Fruit fly (Drosophila melanogaster) whole organism, prepupa: ENCODE results near the gene ghi.
A peak's percentile ranks its signal among the peaks of the same experiment; 100 is the strongest.

ENCODE experiments used
- Blimp-1 ChIP-seq: fragments of 200-800 bp; sonication (Bioruptor generic); optimal IDR thresholded peaks from 3 replicates; lab custom pipeline; 2017; ENCODE audit warnings: missing biosample characterization, missing genetic modification characterization, mild to moderate bottlenecking, moderate library complexity, missing genetic modification reagents
- CG10631 ChIP-seq: fragments of 200-800 bp; sonication (Bioruptor generic); optimal IDR thresholded peaks from 2 replicates; lab custom pipeline; 2016; ENCODE audit warnings: missing biosample characterization, missing genetic modification characterization
- CG11294 ChIP-seq: fragments of 200-800 bp; sonication (Bioruptor generic); IDR thresholded peaks from 2 replicates; pipeline ENCODE4 v1.3.6; 2022; ENCODE audit warnings: missing biosample characterization, missing genetic modification characterization
- CG11762 ChIP-seq: fragments of 200-800 bp; sonication (Bioruptor generic); optimal IDR thresholded peaks from 3 replicates; lab custom pipeline; 2016; ENCODE audit warnings: missing biosample characterization, missing genetic modification characterization; ENCODE audit not compliant: insufficient read depth
- CG11902 ChIP-seq: fragments of 200-800 bp; sonication (Bioruptor generic); optimal IDR thresholded peaks from 3 replicates; lab custom pipeline; 2016; ENCODE audit warnings: missing biosample characterization, missing genetic modification characterization
- CG15336 ChIP-seq: fragments of 200-800 bp; sonication (Bioruptor generic); IDR thresholded peaks from 2 replicates; pipeline ENCODE4 v1.3.6; 2022; ENCODE audit warnings: missing biosample characterization, missing genetic modification characterization
- CG1621 ChIP-seq: fragments of 200-800 bp; sonication (Bioruptor generic); optimal IDR thresholded peaks from 3 replicates; lab custom pipeline; 2018; ENCODE audit warnings: missing biosample characterization, mild to moderate bottlenecking, missing genetic modification characterization
- CG16779 ChIP-seq: fragments of 200-800 bp; sonication (Bioruptor generic); optimal IDR thresholded peaks from 3 replicates; lab custom pipeline; 2017; ENCODE audit warnings: missing biosample characterization, mild to moderate bottlenecking, missing genetic modification characterization
- CG3032 ChIP-seq: fragments of 200-800 bp; optimal IDR thresholded peaks from 2 replicates; lab custom pipeline; 2019; ENCODE audit warnings: missing biosample characterization, mild to moderate bottlenecking, missing genetic modification characterization, moderate library complexity
- CG31627 ChIP-seq: fragments of 200-800 bp; sonication (Bioruptor generic); optimal IDR thresholded peaks from 3 replicates; lab custom pipeline; 2016; ENCODE audit warnings: missing biosample characterization, missing genetic modification characterization
- CG6276 ChIP-seq: fragments of 200-800 bp; sonication (Bioruptor generic); optimal IDR thresholded peaks from 2 replicates; lab custom pipeline; 2017; ENCODE audit warnings: missing biosample characterization, mild to moderate bottlenecking, missing genetic modification characterization
- CG6792 ChIP-seq: fragments of 200-800 bp; sonication (Bioruptor generic); optimal IDR thresholded peaks from 3 replicates; lab custom pipeline; 2016; ENCODE audit warnings: missing biosample characterization, missing genetic modification characterization
- CG6808 ChIP-seq: fragments of 200-800 bp; sonication (Bioruptor generic); optimal IDR thresholded peaks from 3 replicates; lab custom pipeline; 2017; ENCODE audit warnings: missing biosample characterization, missing genetic modification characterization, mild to moderate bottlenecking, moderate library complexity, missing genetic modification reagents
- CG6854 ChIP-seq: fragments of 200-800 bp; sonication (Bioruptor generic); optimal IDR thresholded peaks from 2 replicates; lab custom pipeline; 2017; ENCODE audit warnings: missing biosample characterization, mild to moderate bottlenecking, missing genetic modification characterization
- CG8119 ChIP-seq: fragments of 200-800 bp; sonication (Bioruptor generic); IDR thresholded peaks from 3 replicates; pipeline ENCODE4 v1.3.6; 2022; ENCODE audit warnings: missing biosample characterization, missing genetic modification characterization
- CG8319 ChIP-seq: fragments of 200-800 bp; sonication (Bioruptor generic); optimal IDR thresholded peaks from 3 replicates; lab custom pipeline; 2016; ENCODE audit warnings: missing biosample characterization, missing genetic modification characterization
- CG8632 ChIP-seq: fragments of 200-800 bp; sonication (Bioruptor generic); optimal IDR thresholded peaks from 3 replicates; lab custom pipeline; 2016; ENCODE audit warnings: missing biosample characterization, missing genetic modification characterization
- CG9139 ChIP-seq: fragments of 200-800 bp; sonication (Bioruptor generic); optimal IDR thresholded peaks from 3 replicates; lab custom pipeline; 2017; ENCODE audit warnings: missing biosample characterization, mild to moderate bottlenecking, missing genetic modification characterization
- Eip75B ChIP-seq: fragments of 200-800 bp; sonication (Bioruptor generic); optimal IDR thresholded peaks from 3 replicates; lab custom pipeline; 2016; ENCODE audit warnings: missing biosample characterization, missing genetic modification characterization
- Ets21C ChIP-seq: fragments of 200-800 bp; sonication (Bioruptor generic); optimal IDR thresholded peaks from 3 replicates; lab custom pipeline; 2016; ENCODE audit warnings: missing biosample characterization, missing genetic modification characterization
- Gug ChIP-seq: fragments of 200-800 bp; sonication (Bioruptor generic); IDR thresholded peaks from 2 replicates; pipeline ENCODE4 v1.3.6; 2022; ENCODE audit warnings: missing biosample characterization, missing genetic modification characterization
- Hr38 ChIP-seq: sonication (Bioruptor generic); optimal IDR thresholded peaks from 2 replicates; lab custom pipeline; 2016; ENCODE audit warnings: missing biosample characterization, missing genetic modification characterization
- Hr4 ChIP-seq: fragments of 200-800 bp; sonication (Bioruptor generic); optimal IDR thresholded peaks from 3 replicates; lab custom pipeline; 2016; ENCODE audit warnings: missing biosample characterization, missing genetic modification characterization
- OdsH ChIP-seq: fragments of 200-800 bp; sonication (Bioruptor generic); optimal IDR thresholded peaks from 3 replicates; lab custom pipeline; 2016; ENCODE audit warnings: missing biosample characterization, missing genetic modification characterization
- Sox102F ChIP-seq: fragments of 200-800 bp; sonication (Bioruptor generic); optimal IDR thresholded peaks from 2 replicates; lab custom pipeline; 2016; ENCODE audit warnings: missing biosample characterization, mild to moderate bottlenecking, missing genetic modification characterization
- Sox14 ChIP-seq: fragments of 200-800 bp; sonication (Bioruptor generic); optimal IDR thresholded peaks from 3 replicates; lab custom pipeline; 2016; ENCODE audit warnings: missing biosample characterization, missing genetic modification characterization
- achi ChIP-seq: fragments of 200-800 bp; sonication (Bioruptor generic); optimal IDR thresholded peaks from 3 replicates; lab custom pipeline; 2016; ENCODE audit warnings: missing biosample characterization, missing genetic modification characterization
- cyc ChIP-seq: fragments of 200-800 bp; sonication (Bioruptor generic); optimal IDR thresholded peaks from 3 replicates; lab custom pipeline; 2016; ENCODE audit warnings: missing biosample characterization, missing genetic modification characterization
- dsx ChIP-seq: fragments of 200-800 bp; optimal IDR thresholded peaks from 3 replicates; lab custom pipeline; 2019; ENCODE audit warnings: missing biosample characterization, mild to moderate bottlenecking, missing genetic modification characterization, moderate library complexity; ENCODE audit not compliant: poor library complexity, severe bottlenecking
- eg ChIP-seq: fragments of 200-800 bp; sonication (Bioruptor generic); IDR thresholded peaks from 3 replicates; pipeline ENCODE4 v1.3.6; 2022; ENCODE audit warnings: missing biosample characterization, missing genetic modification characterization
- esn ChIP-seq: fragments of 200-800 bp; sonication (Bioruptor generic); optimal IDR thresholded peaks from 2 replicates; lab custom pipeline; 2016; ENCODE audit warnings: missing biosample characterization, mild to moderate bottlenecking, missing genetic modification characterization, moderate library complexity
- fd59A ChIP-seq: fragments of 200-800 bp; sonication (Bioruptor generic); optimal IDR thresholded peaks from 2 replicates; lab custom pipeline; 2017; ENCODE audit warnings: missing biosample characterization, mild to moderate bottlenecking, missing genetic modification characterization, missing genetic modification reagents
- fd85E ChIP-seq: fragments of 200-800 bp; sonication (Bioruptor generic); optimal IDR thresholded peaks from 3 replicates; lab custom pipeline; 2016; ENCODE audit warnings: missing biosample characterization, missing genetic modification characterization
- fkh ChIP-seq: fragments of 200-800 bp; sonication (Bioruptor generic); optimal IDR thresholded peaks from 3 replicates; lab custom pipeline; 2017; ENCODE audit warnings: missing biosample characterization, mild to moderate bottlenecking, missing genetic modification characterization, moderate library complexity
- lz ChIP-seq: fragments of 200-800 bp; sonication (Bioruptor generic); optimal IDR thresholded peaks from 3 replicates; lab custom pipeline; 2016; ENCODE audit warnings: missing biosample characterization, missing genetic modification characterization
- pdm3 ChIP-seq: fragments of 200-800 bp; sonication (Bioruptor generic); optimal IDR thresholded peaks from 3 replicates; lab custom pipeline; 2016; ENCODE audit warnings: missing biosample characterization, missing genetic modification characterization
- salr ChIP-seq, 2 experiments: fragments of 200-800 bp; sonication (Bioruptor generic); optimal IDR thresholded peaks; 3 replicates each; lab custom pipeline; 2016 to 2018; ENCODE audit warnings: missing biosample characterization in 2 of 2, missing genetic modification characterization in 2 of 2, mild to moderate bottlenecking in 1 of 2
- ss ChIP-seq, 2 experiments: fragments of 200-800 bp; sonication (Bioruptor generic); optimal IDR thresholded peaks; 2 replicates in 1 of 2; 3 replicates in 1 of 2; lab custom pipeline; 2017 to 2018; ENCODE audit warnings: mild to moderate bottlenecking in 2 of 2, missing biosample characterization in 2 of 2, missing genetic modification characterization in 2 of 2, moderate library complexity in 1 of 2
- svp ChIP-seq: fragments of 200-800 bp; sonication (Bioruptor generic); peaks from one replicate; lab custom pipeline; 2016; ENCODE audit warnings: missing biosample characterization, missing genetic modification characterization
- topi ChIP-seq: fragments of 200-800 bp; sonication (Bioruptor generic); optimal IDR thresholded peaks from 3 replicates; lab custom pipeline; 2016; ENCODE audit warnings: missing biosample characterization, missing genetic modification characterization
- vri ChIP-seq: fragments of 200-800 bp; sonication (Bioruptor generic); optimal IDR thresholded peaks from 3 replicates; lab custom pipeline; 2016; ENCODE audit warnings: missing biosample characterization, mild to moderate bottlenecking, missing genetic modification characterization

Gene ghi

DNA sequence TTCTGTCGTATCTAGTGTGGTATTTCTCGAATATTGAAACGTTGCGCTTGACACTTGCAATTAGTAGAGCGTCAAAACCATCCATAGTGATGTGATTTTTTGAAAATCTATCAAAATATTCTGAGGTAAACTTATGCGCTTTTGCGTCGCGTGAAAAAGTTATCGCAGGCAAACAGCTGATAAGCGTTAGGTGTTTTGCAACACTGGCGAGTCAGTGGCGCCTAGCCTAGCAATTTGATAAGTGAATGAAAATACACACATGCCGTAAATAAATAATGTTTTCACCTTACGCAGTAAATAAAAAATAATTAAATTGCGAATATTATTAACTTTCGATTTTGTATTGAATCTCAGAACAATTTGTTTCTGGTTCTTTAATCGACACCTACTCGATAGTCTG is 16.4 kb upstream of the ghi start, which contains the start of gene CG42526 (continued):
- TF ChIP-seq ss (GFP tag; optimal IDR thresholded peaks at IDR 0.05; lab: Kevin White, UChicago) (no peak), CG8319 (no peak), fd85E (GFP tag; lab: Kevin White, UChicago) (no peak), CG15336 (peak; percentile 57), CG1621 (tag; lab: Kevin White, UChicago) (no peak), CG6792 (GFP tag; lab: Kevin White, UChicago) (peak; percentile 12), Gug (no peak), CG9139 (GFP tag; lab: Kevin White, UChicago) (no peak), Eip75B (GFP tag; lab: Kevin White, UChicago) (peak; percentile 59), Ets21C (GFP tag; lab: Kevin White, UChicago) (no peak), CG3032 (tag; lab: Kevin White, UChicago) (peak; percentile 24), salr (GFP tag; optimal IDR thresholded peaks at IDR 0.05; lab: Kevin White, UChicago) (peak in 1 of 2 experiments; percentile 43), achi (peak; percentile 65), topi (GFP tag; lab: Kevin White, UChicago) (peak; percentile 33), lz (GFP tag; lab: Kevin White, UChicago) (peak; percentile 57), cyc (GFP tag; lab: Kevin White, UChicago) (no peak), CG8119 (GFP tag; lab: Robert Waterston, UW) (peak; percentile 35; the same call in 1 of the 3 replicates), CG8632 (GFP tag; lab: Kevin White, UChicago) (peak; percentile 14), CG6808 (GFP tag; lab: Kevin White, UChicago) (no peak), fd59A (GFP tag; lab: Kevin White, UChicago) (no peak), OdsH (GFP tag; lab: Kevin White, UChicago) (peak; percentile 67), Sox102F (GFP tag; lab: Kevin White, UChicago) (peak; percentile 60), CG16779 (tag; lab: Kevin White, UChicago) (no peak), fkh (GFP tag; lab: Kevin White, UChicago) (no peak), Sox14 (GFP tag; lab: Kevin White, UChicago) (peak; percentile 58), CG11762 (GFP tag; lab: Kevin White, UChicago) (no peak), svp (GFP tag; lab: Kevin White, UChicago) (peak; percentile 77), dsx (no peak), CG11294 (GFP tag; lab: Robert Waterston, UW) (no peak), CG10631 (no peak), CG6854 (GFP tag; lab: Kevin White, UChicago) (no peak), CG6276 (no peak), Hr4 (GFP tag; lab: Kevin White, UChicago) (peak; percentile 79), Hr38 (GFP tag; lab: Kevin White, UChicago) (no peak), CG31627 (GFP tag; lab: Kevin White, UChicago) (peak; percentile 67), eg (no peak)
- TF ChIP-seq, all 60 proteins: peak for 26

DNA sequence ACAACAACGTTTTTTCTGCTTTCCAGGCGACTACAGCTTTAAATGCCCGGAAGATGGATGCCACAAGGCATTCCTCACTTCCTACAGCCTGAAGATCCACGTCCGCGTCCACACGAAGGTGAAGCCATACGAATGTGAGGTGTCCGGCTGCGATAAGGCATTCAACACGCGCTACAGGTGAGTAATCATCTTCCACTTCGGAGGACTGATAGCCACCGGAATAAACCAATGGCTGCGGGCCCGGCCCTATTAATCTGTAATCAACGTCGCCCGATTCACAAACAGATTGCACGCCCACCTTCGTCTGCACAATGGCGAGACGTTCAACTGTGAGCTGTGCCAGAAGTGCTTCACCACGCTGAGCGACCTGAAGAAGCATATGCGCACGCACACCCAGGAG is 15.8 kb upstream of the ghi start:
- TF ChIP-seq Hr38 (GFP tag; lab: Kevin White, UChicago) (no peak), OdsH (GFP tag; lab: Kevin White, UChicago) (no peak), CG9139 (GFP tag; lab: Kevin White, UChicago) (no peak), ss (GFP tag; optimal IDR thresholded peaks at IDR 0.05; lab: Kevin White, UChicago) (no peak), CG6792 (GFP tag; lab: Kevin White, UChicago) (no peak), lz (GFP tag; lab: Kevin White, UChicago) (no peak), Blimp-1 (GFP tag; lab: Kevin White, UChicago) (no peak), pdm3 (no peak), svp (GFP tag; lab: Kevin White, UChicago) (no peak), vri (GFP tag; lab: Kevin White, UChicago) (no peak), Gug (no peak), esn (GFP tag; lab: Kevin White, UChicago) (no peak), CG6854 (GFP tag; lab: Kevin White, UChicago) (no peak), CG11902 (GFP tag; lab: Kevin White, UChicago) (no peak)
